Worm (Caenorhabditis elegans) whole organism, L3 larva: Measurements from ENCODE around the gene vrk-1.

Experiments used
- ceh-16 ChIP-seq: sonication (generic microtip); optimal IDR thresholded peaks from 2 replicates; lab custom pipeline; 2017; ENCODE audit warnings: missing biosample characterization, missing genetic modification characterization
- mdl-1 ChIP-seq: fragments of 150-350 bp; optimal IDR thresholded peaks from 2 replicates; lab custom pipeline; 2014; ENCODE audit warnings: missing biosample characterization, missing genetic modification characterization
- nhr-237 ChIP-seq: fragments of 150-350 bp; optimal IDR thresholded peaks from 2 replicates; lab custom pipeline; 2014; ENCODE audit warnings: missing biosample characterization, missing genetic modification characterization
- nhr-77 ChIP-seq: fragments of 150-350 bp; optimal IDR thresholded peaks from 2 replicates; lab custom pipeline; 2014; ENCODE audit warnings: missing biosample characterization, missing genetic modification characterization
- sea-2 ChIP-seq: fragments of 150-350 bp; sonication (generic microtip); optimal IDR thresholded peaks from 4 replicates; lab custom pipeline; 2014; ENCODE audit warnings: missing biosample characterization, missing genetic modification reagents, missing genetic modification characterization

- TF ChIP-seq nhr-77 (tag; lab: Kevin White, UChicago) (no peak), mdl-1 (tag; lab: Kevin White, UChicago) (no peak), ceh-16 (tag; lab: Kevin White, UChicago) (no peak), sea-2 (GFP tag; lab: Kevin White, UChicago) (no peak), nhr-237 (tag; lab: Kevin White, UChicago) (no peak)
Observed at ce11 chrII:5964962-5965361, 43.2 kb downstream of the vrk-1 start.
